Fruit fly (Drosophila melanogaster) whole organism, wandering third instar larva: Measurements from ENCODE around the gene Ranbp16.

Source experiments
- Abd-B ChIP-seq: fragments of >200 bp; optimal IDR thresholded peaks from 2 replicates; lab custom pipeline; 2017; ENCODE audit warnings: missing biosample characterization, missing genetic modification characterization
- CG9705 ChIP-seq: fragments of 200-800 bp; sonication (Bioruptor generic); optimal IDR thresholded peaks from 2 replicates; lab custom pipeline; 2018; ENCODE audit warnings: missing biosample characterization, mild to moderate bottlenecking, missing genetic modification characterization
- CrebA ChIP-seq: fragments of 200-800 bp; sonication (Bioruptor generic); optimal IDR thresholded peaks from 2 replicates; lab custom pipeline; 2016; ENCODE audit warnings: missing biosample characterization, mild to moderate bottlenecking, missing genetic modification characterization, borderline replicate concordance
- Dfd ChIP-seq: fragments of >200 bp; optimal IDR thresholded peaks from 2 replicates; lab custom pipeline; 2017; ENCODE audit warnings: missing biosample characterization, missing genetic modification characterization
- Dif ChIP-seq: fragments of 200-275, 200-300 bp; sonication (Bioruptor generic); optimal IDR thresholded peaks from 2 replicates; lab custom pipeline; 2018; ENCODE audit warnings: missing biosample characterization, missing genetic modification characterization; ENCODE audit not compliant: partially characterized antibody
- GATAd ChIP-seq: sonication (Bioruptor generic); optimal IDR thresholded peaks from 2 replicates; lab custom pipeline; 2016; ENCODE audit warnings: missing biosample characterization, missing genetic modification characterization
- Hnf4 ChIP-seq: fragments of 200-800 bp; sonication (Bioruptor generic); optimal IDR thresholded peaks from 2 replicates; lab custom pipeline; 2016; ENCODE audit warnings: missing biosample characterization, mild to moderate bottlenecking, missing genetic modification characterization
- Hr83 ChIP-seq: fragments of 200-300 bp; sonication (Bioruptor generic); optimal IDR thresholded peaks from 2 replicates; lab custom pipeline; 2016; ENCODE audit warnings: missing biosample characterization, mild to moderate bottlenecking, missing genetic modification characterization, moderate library complexity; ENCODE audit not compliant: poor library complexity, severe bottlenecking
- Mio ChIP-seq: sonication (Bioruptor generic); optimal IDR thresholded peaks from 2 replicates; lab custom pipeline; 2016; ENCODE audit warnings: missing biosample characterization, missing genetic modification characterization
- Myc ChIP-seq: fragments of >200 bp; optimal IDR thresholded peaks from 2 replicates; lab custom pipeline; 2017
- N ChIP-seq: fragments of >200 bp; optimal IDR thresholded peaks from 2 replicates; lab custom pipeline; 2018; ENCODE audit warnings: missing biosample characterization, missing external identifiers, missing genetic modification characterization
- OdsH ChIP-seq: fragments of 200-800 bp; sonication (Bioruptor generic); optimal IDR thresholded peaks from 2 replicates; lab custom pipeline; 2016; ENCODE audit warnings: missing biosample characterization, mild to moderate bottlenecking, missing genetic modification characterization
- Rel ChIP-seq, 2 experiments: fragments of 200-800 bp; sonication (Bioruptor generic) in 1 of 2; optimal IDR thresholded peaks; 2 replicates in 1 of 2; 3 replicates in 1 of 2; lab custom pipeline; 2016 to 2019; ENCODE audit warnings: mild to moderate bottlenecking in 2 of 2, missing biosample characterization in 2 of 2, missing genetic modification characterization in 2 of 2, moderate library complexity in 1 of 2
- Sp1 ChIP-seq: fragments of 200-800 bp; sonication (Bioruptor generic); optimal IDR thresholded peaks from 3 replicates; lab custom pipeline; 2019; ENCODE audit warnings: missing biosample characterization, mild to moderate bottlenecking, missing genetic modification characterization, moderate library complexity
- br ChIP-seq: fragments of 200-800 bp; sonication (Bioruptor generic); optimal IDR thresholded peaks from 2 replicates; lab custom pipeline; 2016; ENCODE audit warnings: missing biosample characterization, missing genetic modification characterization
- brk ChIP-seq: fragments of 200-800 bp; sonication (Bioruptor generic); optimal IDR thresholded peaks from 2 replicates; lab custom pipeline; 2016; ENCODE audit warnings: missing biosample characterization, mild to moderate bottlenecking, missing genetic modification characterization
- dl ChIP-seq, 2 experiments: fragments of 175-275, 200-275 bp in 1 of 2; fragments of 200-275 bp in 1 of 2; sonication (Bioruptor generic); optimal IDR thresholded peaks; lab custom pipeline; 2018; ENCODE audit warnings: mild to moderate bottlenecking in 2 of 2, missing biosample characterization in 2 of 2, missing genetic modification characterization in 2 of 2, moderate library complexity in 2 of 2; ENCODE audit not compliant: partially characterized antibody in 2 of 2, insufficient read depth in 1 of 2
- dmrt93B ChIP-seq: fragments of 200-800 bp; sonication (Bioruptor generic); optimal IDR thresholded peaks from 2 replicates; lab custom pipeline; 2018; ENCODE audit warnings: missing biosample characterization, mild to moderate bottlenecking, missing genetic modification characterization
- ey ChIP-seq: fragments of 200-800 bp; sonication (Bioruptor generic); optimal IDR thresholded peaks from 2 replicates; lab custom pipeline; 2016; ENCODE audit warnings: missing biosample characterization, missing genetic modification characterization
- foxo ChIP-seq, 2 experiments: fragments of 200-800 bp; sonication (Bioruptor generic); optimal IDR thresholded peaks; 2 replicates in 1 of 2; 3 replicates in 1 of 2; lab custom pipeline; 2016 to 2017; ENCODE audit warnings: missing biosample characterization in 2 of 2, missing genetic modification characterization in 2 of 2
- fru ChIP-seq: fragments of 200-800 bp; sonication (Bioruptor generic); optimal IDR thresholded peaks from 3 replicates; lab custom pipeline; 2016; ENCODE audit warnings: missing biosample characterization, mild to moderate bottlenecking, missing genetic modification characterization
- h ChIP-seq: fragments of 200-800 bp; sonication (Bioruptor generic); optimal IDR thresholded peaks from 3 replicates; lab custom pipeline; 2016; ENCODE audit warnings: missing biosample characterization, mild to moderate bottlenecking, missing genetic modification characterization
- jim ChIP-seq: fragments of 175-275, 200-325 bp; sonication (Bioruptor generic); optimal IDR thresholded peaks from 2 replicates; lab custom pipeline; 2016; ENCODE audit warnings: missing biosample characterization, mild to moderate bottlenecking, missing genetic modification characterization
- lola ChIP-seq: fragments of >200 bp; optimal IDR thresholded peaks from 2 replicates; lab custom pipeline; 2017; ENCODE audit warnings: missing biosample characterization, missing genetic modification characterization
- pan ChIP-seq: fragments of >200 bp; optimal IDR thresholded peaks from 2 replicates; lab custom pipeline; 2017
- psq ChIP-seq: fragments of 200-800 bp; sonication (Bioruptor generic); optimal IDR thresholded peaks from 3 replicates; lab custom pipeline; 2017; ENCODE audit warnings: missing biosample characterization, mild to moderate bottlenecking, missing genetic modification characterization, moderate library complexity
- rgr ChIP-seq: fragments of 200-800 bp; sonication (Bioruptor generic); optimal IDR thresholded peaks from 3 replicates; lab custom pipeline; 2016; ENCODE audit warnings: missing biosample characterization, mild to moderate bottlenecking, missing genetic modification characterization
- sage ChIP-seq: fragments of 200-800 bp; sonication (Bioruptor generic); optimal IDR thresholded peaks from 2 replicates; lab custom pipeline; 2016; ENCODE audit warnings: missing biosample characterization, mild to moderate bottlenecking, missing genetic modification characterization
- sv ChIP-seq: fragments of 200-800 bp; sonication (Bioruptor generic); optimal IDR thresholded peaks from 3 replicates; lab custom pipeline; 2016; ENCODE audit warnings: missing biosample characterization, missing genetic modification characterization
- tai ChIP-seq: sonication (Bioruptor generic); optimal IDR thresholded peaks from 2 replicates; lab custom pipeline; 2016; ENCODE audit warnings: missing biosample characterization, missing genetic modification characterization
- usp ChIP-seq: fragments of >200 bp; optimal IDR thresholded peaks from 2 replicates; lab custom pipeline; 2017; ENCODE audit warnings: missing biosample characterization, missing genetic modification characterization

Gene Ranbp16

dm6 chrX:15969577-15969976 is 35.9 kb upstream of the Ranbp16 start:
- TF ChIP-seq dmrt93B (GFP tag; lab: Kevin White, UChicago), result no peak
- no peak for TF ChIP-seq usp (GFP tag; lab: Kevin White, UChicago)
- no peak for TF ChIP-seq CrebA (GFP tag; lab: Kevin White, UChicago)
- TF ChIP-seq sv (GFP tag; lab: Kevin White, UChicago), result no peak
- no peak for TF ChIP-seq jim (GFP tag; lab: Kevin White, UChicago)
- TF ChIP-seq Mio (GFP tag; lab: Kevin White, UChicago), result no peak
- no peak for TF ChIP-seq Dif (GFP tag; lab: Kevin White, UChicago)
- TF ChIP-seq psq, result no peak
- no peak for TF ChIP-seq rgr
- TF ChIP-seq GATAd (GFP tag; lab: Kevin White, UChicago), result no peak
- no peak for TF ChIP-seq foxo (GFP tag; optimal IDR thresholded peaks at IDR 0.05; lab: Kevin White, UChicago)
- TF ChIP-seq Sp1 (GFP tag; lab: Kevin White, UChicago), result no peak

- TF ChIP-seq Abd-B (GFP tag; lab: Kevin White, UChicago) (no peak), Rel (GFP tag; optimal IDR thresholded peaks at IDR 0.05; lab: Kevin White, UChicago) (no peak), Rel (tag; optimal IDR thresholded peaks at IDR 0.05; lab: Kevin White, UChicago) (no peak), N (GFP tag; lab: Kevin White, UChicago) (no peak), Dfd (GFP tag; lab: Kevin White, UChicago) (no peak), ey (no peak), Dif (GFP tag; lab: Kevin White, UChicago) (no peak), OdsH (no peak), lola (no peak), Hr83 (GFP tag; lab: Kevin White, UChicago) (no peak), jim (GFP tag; lab: Kevin White, UChicago) (no peak), GATAd (GFP tag; lab: Kevin White, UChicago) (no peak), tai (GFP tag; lab: Kevin White, UChicago) (no peak), foxo (GFP tag; optimal IDR thresholded peaks at IDR 0.05; lab: Kevin White, UChicago) (no peak), sage (GFP tag; lab: Kevin White, UChicago) (no peak), dl (GFP tag; optimal IDR thresholded peaks at IDR 0.05; lab: Kevin White, UChicago; ENCODE audit: insufficient read depth in 1 of 2, partially characterized antibody in 2 of 2) (no peak), pan (lab: Kevin White, UChicago) (no peak), Hnf4 (no peak), sv (GFP tag; lab: Kevin White, UChicago) (no peak), br (no peak)
Measured at dm6 chrX:15950056-15950455, 16.4 kb upstream of the Ranbp16 start.

- TF ChIP-seq N (GFP tag; lab: Kevin White, UChicago) (peak; percentile 65), CrebA (GFP tag; lab: Kevin White, UChicago) (no peak), h (GFP tag; lab: Kevin White, UChicago) (peak; percentile 3)
Measured at dm6 chrX:15944735-15945323, 11.2 kb upstream of the Ranbp16 start, which contains the start of gene Rrp47. Gene Rrp47, plus strand, starts transcription at chrX:15944897.

dm6 chrX:15941527-15941926 is 7.9 kb upstream of the Ranbp16 start:
- no peak for TF ChIP-seq Myc (lab: Kevin White, UChicago)
- no peak for TF ChIP-seq OdsH
- no peak for TF ChIP-seq brk (GFP tag; lab: Kevin White, UChicago)
- no peak for TF ChIP-seq h (GFP tag; lab: Kevin White, UChicago)
- no peak for TF ChIP-seq foxo (GFP tag; optimal IDR thresholded peaks at IDR 0.05; lab: Kevin White, UChicago)
- no peak for TF ChIP-seq tai (GFP tag; lab: Kevin White, UChicago)
- TF ChIP-seq usp (GFP tag; lab: Kevin White, UChicago), result no peak
- TF ChIP-seq Hnf4, result no peak
- no peak for TF ChIP-seq sage (GFP tag; lab: Kevin White, UChicago)
- no peak for TF ChIP-seq dmrt93B (GFP tag; lab: Kevin White, UChicago)
- TF ChIP-seq br, result no peak
- no peak for TF ChIP-seq GATAd (GFP tag; lab: Kevin White, UChicago)
- TF ChIP-seq psq, result no peak
- no peak for TF ChIP-seq fru
- TF ChIP-seq Sp1 (GFP tag; lab: Kevin White, UChicago), result no peak
- no peak for TF ChIP-seq Hr83 (GFP tag; lab: Kevin White, UChicago)

- TF ChIP-seq h (GFP tag; lab: Kevin White, UChicago) (no peak), CG9705 (no peak), Myc (lab: Kevin White, UChicago) (no peak)
Measured at dm6 chrX:15940956-15941246, 7.2 kb upstream of the Ranbp16 start, which contains the start of gene CG8924. Gene CG8924, plus strand, starts transcription at chrX:15941077.
